Worm (Caenorhabditis elegans) whole organism, L2 larva: ENCODE measurements around the gene apc-10.

Experiments used
- egl-27 ChIP-seq: sonication (generic microtip); optimal IDR thresholded peaks from 3 replicates; lab custom pipeline; 2017; ENCODE audit warnings: missing biosample characterization, missing genetic modification reagents, missing genetic modification characterization
- lsy-2 ChIP-seq, 2 experiments: fragments of 150-350 bp in 1 of 2; sonication (generic microtip) in 1 of 2; optimal IDR thresholded peaks; 2 replicates each; lab custom pipeline; 2014 to 2017; ENCODE audit warnings: missing biosample characterization in 2 of 2, missing genetic modification characterization in 2 of 2
- nhr-237 ChIP-seq: fragments of 150-350 bp; optimal IDR thresholded peaks from 2 replicates; lab custom pipeline; 2014; ENCODE audit warnings: missing biosample characterization, missing genetic modification characterization
- ztf-4 ChIP-seq: fragments of 150-350 bp; optimal IDR thresholded peaks from 2 replicates; lab custom pipeline; 2014; ENCODE audit warnings: missing biosample characterization, missing genetic modification characterization

ce11 chrV:10471007-10471406 is 44.9 kb upstream of the apc-10 start:
- TF ChIP-seq lsy-2 (tag; optimal IDR thresholded peaks at IDR 0.05; lab: Kevin White, UChicago) (no peak), ztf-4 (tag; lab: Kevin White, UChicago) (no peak), egl-27 (tag; lab: Kevin White, UChicago) (no peak), nhr-237 (no peak)
